Fruit fly (Drosophila melanogaster) whole organism, prepupa: ENCODE data around the gene Nup358.

Experiments
- CG11762 ChIP-seq: fragments of 200-800 bp; sonication (Bioruptor generic); optimal IDR thresholded peaks from 3 replicates; lab custom pipeline; 2016; ENCODE audit warnings: missing biosample characterization, missing genetic modification characterization; ENCODE audit not compliant: insufficient read depth
- CG11902 ChIP-seq: fragments of 200-800 bp; sonication (Bioruptor generic); optimal IDR thresholded peaks from 3 replicates; lab custom pipeline; 2016; ENCODE audit warnings: missing biosample characterization, missing genetic modification characterization
- CG16779 ChIP-seq: fragments of 200-800 bp; sonication (Bioruptor generic); optimal IDR thresholded peaks from 3 replicates; lab custom pipeline; 2017; ENCODE audit warnings: missing biosample characterization, mild to moderate bottlenecking, missing genetic modification characterization
- CG6808 ChIP-seq: fragments of 200-800 bp; sonication (Bioruptor generic); optimal IDR thresholded peaks from 3 replicates; lab custom pipeline; 2017; ENCODE audit warnings: missing biosample characterization, missing genetic modification characterization, mild to moderate bottlenecking, moderate library complexity, missing genetic modification reagents
- CG6854 ChIP-seq: fragments of 200-800 bp; sonication (Bioruptor generic); optimal IDR thresholded peaks from 2 replicates; lab custom pipeline; 2017; ENCODE audit warnings: missing biosample characterization, mild to moderate bottlenecking, missing genetic modification characterization
- Ets96B ChIP-seq: fragments of 200-800 bp; optimal IDR thresholded peaks from 2 replicates; lab custom pipeline; 2019; ENCODE audit warnings: missing biosample characterization, mild to moderate bottlenecking, missing genetic modification characterization, moderate library complexity
- Gug ChIP-seq: fragments of 200-800 bp; sonication (Bioruptor generic); IDR thresholded peaks from 2 replicates; pipeline ENCODE4 v1.3.6; 2022; ENCODE audit warnings: missing biosample characterization, missing genetic modification characterization
- Sox102F ChIP-seq: fragments of 200-800 bp; sonication (Bioruptor generic); optimal IDR thresholded peaks from 2 replicates; lab custom pipeline; 2016; ENCODE audit warnings: missing biosample characterization, mild to moderate bottlenecking, missing genetic modification characterization
- Sox14 ChIP-seq: fragments of 200-800 bp; sonication (Bioruptor generic); optimal IDR thresholded peaks from 3 replicates; lab custom pipeline; 2016; ENCODE audit warnings: missing biosample characterization, missing genetic modification characterization
- achi ChIP-seq: fragments of 200-800 bp; sonication (Bioruptor generic); optimal IDR thresholded peaks from 3 replicates; lab custom pipeline; 2016; ENCODE audit warnings: missing biosample characterization, missing genetic modification characterization
- dac ChIP-seq: fragments of 200-800 bp; sonication (Bioruptor generic); optimal IDR thresholded peaks from 2 replicates; lab custom pipeline; 2017; ENCODE audit warnings: missing biosample characterization, mild to moderate bottlenecking, missing genetic modification characterization
- fd59A ChIP-seq: fragments of 200-800 bp; sonication (Bioruptor generic); optimal IDR thresholded peaks from 2 replicates; lab custom pipeline; 2017; ENCODE audit warnings: missing biosample characterization, mild to moderate bottlenecking, missing genetic modification characterization, missing genetic modification reagents
- fd85E ChIP-seq: fragments of 200-800 bp; sonication (Bioruptor generic); optimal IDR thresholded peaks from 3 replicates; lab custom pipeline; 2016; ENCODE audit warnings: missing biosample characterization, missing genetic modification characterization

dm6 chr3R:25308228-25308627 lies 59.1 kb downstream of the Nup358 start, which contains the start of gene CG10550:
- TF ChIP-seq Ets96B (tag; lab: Kevin White, UChicago) (no peak), CG16779 (tag; lab: Kevin White, UChicago) (no peak), CG11762 (GFP tag; lab: Kevin White, UChicago) (no peak), Sox14 (no peak), CG6854 (GFP tag; lab: Kevin White, UChicago) (no peak), Gug (GFP tag; lab: Robert Waterston, UW) (no peak), fd59A (GFP tag; lab: Kevin White, UChicago) (no peak), CG6808 (GFP tag; lab: Kevin White, UChicago) (no peak), CG11902 (no peak), Sox102F (no peak), dac (GFP tag; lab: Kevin White, UChicago) (no peak), fd85E (GFP tag; lab: Kevin White, UChicago) (no peak), achi (no peak)
